Worm (Caenorhabditis elegans): ENCODE data around the gene git-1.

DNA sequence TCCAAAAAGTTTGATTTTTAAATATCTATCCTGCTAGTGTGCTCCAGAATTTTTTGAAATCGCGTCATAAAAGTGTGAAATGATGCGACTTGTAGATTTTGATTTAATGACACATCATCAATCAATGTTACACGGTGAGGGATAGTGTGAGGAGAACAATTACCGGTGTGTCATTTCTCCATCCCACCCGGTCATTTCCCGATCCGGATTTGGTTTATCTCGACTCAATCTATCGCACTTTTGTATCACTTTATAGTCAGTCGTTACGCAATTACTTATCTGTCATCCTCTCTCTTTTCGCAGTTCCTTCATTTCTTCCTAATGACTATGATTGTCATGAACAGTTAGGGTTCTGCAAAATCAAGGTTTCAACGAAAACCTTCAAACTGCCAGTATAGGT is 4.5 kb upstream of the git-1 start:
- TF ChIP-seq F49E8.2 (tag; optimal IDR thresholded peaks at IDR 0.05; ENCODE audit: insufficient read depth) (no peak), nfyb-1 (GFP tag; IDR thresholded peaks at IDR 0.05) (no peak), efl-1 (GFP tag; optimal IDR thresholded peaks at IDR 0.05) (no peak), egrh-3 (GFP tag; IDR thresholded peaks at IDR 0.05) (no peak), unc-130 (GFP tag; optimal IDR thresholded peaks at IDR 0.05) (no peak), madf-3 (GFP tag; IDR thresholded peaks at IDR 0.05) (no peak)
